Fruit fly (Drosophila melanogaster): ENCODE data around the gene CG15725.

The CG15725 gene

dm6 chrX:12724287-12725186 is 18.9 kb downstream of the CG15725 start (continued):
- TF ChIP-seq lz (GFP tag; optimal IDR thresholded peaks at IDR 0.05) (peak; percentile 28), esn (GFP tag; optimal IDR thresholded peaks at IDR 0.05) (peak; percentile 32), CG6808 (GFP tag; optimal IDR thresholded peaks at IDR 0.05) (peak; percentile 68), Met (GFP tag; optimal IDR thresholded peaks at IDR 0.05) (peak; percentile 5), CG8632 (GFP tag; optimal IDR thresholded peaks at IDR 0.05) (peak; percentile 42), fkh (GFP tag; optimal IDR thresholded peaks at IDR 0.05) (no peak), Smox (GFP tag; optimal IDR thresholded peaks at IDR 0.05) (peak; percentile 10), CG31627 (GFP tag; optimal IDR thresholded peaks at IDR 0.05) (no peak), CG6792 (GFP tag; optimal IDR thresholded peaks at IDR 0.05) (peak; percentile 33), vri (GFP tag; optimal IDR thresholded peaks at IDR 0.05) (no peak)

- TF ChIP-seq CG7368 (GFP tag; optimal IDR thresholded peaks at IDR 0.05) (peak; percentile 22), achi (GFP tag; optimal IDR thresholded peaks at IDR 0.05) (peak; percentile 26), Blimp-1 (GFP tag; optimal IDR thresholded peaks at IDR 0.05) (no peak), Met (GFP tag; optimal IDR thresholded peaks at IDR 0.05) (no peak), fd59A (GFP tag; optimal IDR thresholded peaks at IDR 0.05) (peak; percentile 44), Sox14 (GFP tag; optimal IDR thresholded peaks at IDR 0.05) (peak; percentile 68), CG1621 (tag; optimal IDR thresholded peaks at IDR 0.05) (peak; percentile 87), salr (GFP tag; optimal IDR thresholded peaks at IDR 0.05) (peak; percentile 67 to 76), CG16779 (tag; optimal IDR thresholded peaks at IDR 0.05) (peak; percentile 84), Ets96B (tag; optimal IDR thresholded peaks at IDR 0.05) (peak; percentile 73), cyc (GFP tag; optimal IDR thresholded peaks at IDR 0.05) (no peak), CG6163 (GFP tag; IDR thresholded peaks at IDR 0.05) (peak; percentile 93), dsx (GFP tag; optimal IDR thresholded peaks at IDR 0.05; ENCODE audit: poor library complexity, severe bottlenecking) (peak; percentile 78), pdm3 (GFP tag; optimal IDR thresholded peaks at IDR 0.05) (peak; percentile 53), CG6792 (GFP tag; optimal IDR thresholded peaks at IDR 0.05) (no peak), CG10669 (GFP tag; optimal IDR thresholded peaks at IDR 0.05) (peak; percentile 73), eg (GFP tag; IDR thresholded peaks at IDR 0.05) (peak; percentile 92), OdsH (GFP tag; optimal IDR thresholded peaks at IDR 0.05) (peak; percentile 27), net (GFP tag; optimal IDR thresholded peaks at IDR 0.05) (peak; percentile 70), CG8319 (GFP tag; optimal IDR thresholded peaks at IDR 0.05) (no peak), CG11294 (GFP tag; IDR thresholded peaks at IDR 0.05) (peak; percentile 31; the same call in 1 of the 2 replicates), CG3032 (tag; optimal IDR thresholded peaks at IDR 0.05) (peak; percentile 61), CG3919 (GFP tag; optimal IDR thresholded peaks at IDR 0.05) (peak; percentile 40), CG11762 (GFP tag; optimal IDR thresholded peaks at IDR 0.05; ENCODE audit: insufficient read depth) (peak; percentile 17), Hr4 (GFP tag; optimal IDR thresholded peaks at IDR 0.05) (no peak), CG32006 (GFP tag; optimal IDR thresholded peaks at IDR 0.05) (peak; percentile 53), CG15336 (GFP tag; IDR thresholded peaks at IDR 0.05) (peak; percentile 90), CG6854 (GFP tag; optimal IDR thresholded peaks at IDR 0.05) (no peak), Lpt (GFP tag; optimal IDR thresholded peaks at IDR 0.05) (peak; percentile 93), CG6808 (GFP tag; optimal IDR thresholded peaks at IDR 0.05) (peak; percentile 89), lz (GFP tag; optimal IDR thresholded peaks at IDR 0.05) (no peak), ss (GFP tag; optimal IDR thresholded peaks at IDR 0.05) (peak; percentile 94), CG6276 (GFP tag; optimal IDR thresholded peaks at IDR 0.05) (peak; percentile 83), CG8119 (GFP tag; IDR thresholded peaks at IDR 0.05) (peak; percentile 93), CG4318 (GFP tag; optimal IDR thresholded peaks at IDR 0.05) (no peak), CG9139 (GFP tag; optimal IDR thresholded peaks at IDR 0.05) (peak; percentile 94), CG34406 (GFP tag; optimal IDR thresholded peaks at IDR 0.05) (peak; percentile 22), dac (GFP tag; optimal IDR thresholded peaks at IDR 0.05) (peak; percentile 39), spab (GFP tag; optimal IDR thresholded peaks at IDR 0.05) (peak; percentile 81)
Observed at dm6 chrX:12725187-12725919, 19.7 kb downstream of the CG15725 start.

Measured in whole organism, prepupa.